Fruit fly (Drosophila melanogaster) whole organism, prepupa: ENCODE results near the gene alpha-Est4.

Experiments used
- Blimp-1 ChIP-seq: fragments of 200-800 bp; sonication (Bioruptor generic); optimal IDR thresholded peaks from 3 replicates; lab custom pipeline; 2017; ENCODE audit warnings: missing biosample characterization, missing genetic modification characterization, mild to moderate bottlenecking, moderate library complexity, missing genetic modification reagents
- CG10631 ChIP-seq: fragments of 200-800 bp; sonication (Bioruptor generic); optimal IDR thresholded peaks from 2 replicates; lab custom pipeline; 2016; ENCODE audit warnings: missing biosample characterization, missing genetic modification characterization
- CG11294 ChIP-seq: fragments of 200-800 bp; sonication (Bioruptor generic); IDR thresholded peaks from 2 replicates; pipeline ENCODE4 v1.3.6; 2022; ENCODE audit warnings: missing biosample characterization, missing genetic modification characterization
- CG11762 ChIP-seq: fragments of 200-800 bp; sonication (Bioruptor generic); optimal IDR thresholded peaks from 3 replicates; lab custom pipeline; 2016; ENCODE audit warnings: missing biosample characterization, missing genetic modification characterization; ENCODE audit not compliant: insufficient read depth
- CG16779 ChIP-seq: fragments of 200-800 bp; sonication (Bioruptor generic); optimal IDR thresholded peaks from 3 replicates; lab custom pipeline; 2017; ENCODE audit warnings: missing biosample characterization, mild to moderate bottlenecking, missing genetic modification characterization
- CG3032 ChIP-seq: fragments of 200-800 bp; optimal IDR thresholded peaks from 2 replicates; lab custom pipeline; 2019; ENCODE audit warnings: missing biosample characterization, mild to moderate bottlenecking, missing genetic modification characterization, moderate library complexity
- CG31627 ChIP-seq: fragments of 200-800 bp; sonication (Bioruptor generic); optimal IDR thresholded peaks from 3 replicates; lab custom pipeline; 2016; ENCODE audit warnings: missing biosample characterization, missing genetic modification characterization
- CG6276 ChIP-seq: fragments of 200-800 bp; sonication (Bioruptor generic); optimal IDR thresholded peaks from 2 replicates; lab custom pipeline; 2017; ENCODE audit warnings: missing biosample characterization, mild to moderate bottlenecking, missing genetic modification characterization
- CG6792 ChIP-seq: fragments of 200-800 bp; sonication (Bioruptor generic); optimal IDR thresholded peaks from 3 replicates; lab custom pipeline; 2016; ENCODE audit warnings: missing biosample characterization, missing genetic modification characterization
- CG6854 ChIP-seq: fragments of 200-800 bp; sonication (Bioruptor generic); optimal IDR thresholded peaks from 2 replicates; lab custom pipeline; 2017; ENCODE audit warnings: missing biosample characterization, mild to moderate bottlenecking, missing genetic modification characterization
- CG7368 ChIP-seq: fragments of 200-800 bp; sonication (Bioruptor generic); optimal IDR thresholded peaks from 3 replicates; lab custom pipeline; 2016; ENCODE audit warnings: missing biosample characterization, missing genetic modification characterization
- CG8119 ChIP-seq: fragments of 200-800 bp; sonication (Bioruptor generic); IDR thresholded peaks from 3 replicates; pipeline ENCODE4 v1.3.6; 2022; ENCODE audit warnings: missing biosample characterization, missing genetic modification characterization
- CG9139 ChIP-seq: fragments of 200-800 bp; sonication (Bioruptor generic); optimal IDR thresholded peaks from 3 replicates; lab custom pipeline; 2017; ENCODE audit warnings: missing biosample characterization, mild to moderate bottlenecking, missing genetic modification characterization
- Eip75B ChIP-seq: fragments of 200-800 bp; sonication (Bioruptor generic); optimal IDR thresholded peaks from 3 replicates; lab custom pipeline; 2016; ENCODE audit warnings: missing biosample characterization, missing genetic modification characterization
- Eip78C ChIP-seq: fragments of 200-800 bp; sonication (Bioruptor generic); peaks from one replicate; lab custom pipeline; 2016; ENCODE audit warnings: missing biosample characterization, missing genetic modification characterization
- Eip93F ChIP-seq: fragments of 200-800 bp; sonication (Bioruptor generic); optimal IDR thresholded peaks from 2 replicates; lab custom pipeline; 2016; ENCODE audit warnings: missing biosample characterization, mild to moderate bottlenecking, missing genetic modification characterization
- Gug ChIP-seq: fragments of 200-800 bp; sonication (Bioruptor generic); IDR thresholded peaks from 2 replicates; pipeline ENCODE4 v1.3.6; 2022; ENCODE audit warnings: missing biosample characterization, missing genetic modification characterization
- Hr38 ChIP-seq: sonication (Bioruptor generic); optimal IDR thresholded peaks from 2 replicates; lab custom pipeline; 2016; ENCODE audit warnings: missing biosample characterization, missing genetic modification characterization
- Hr39 ChIP-seq: fragments of 200-800 bp; sonication (Bioruptor generic); optimal IDR thresholded peaks from 2 replicates; lab custom pipeline; 2016; ENCODE audit warnings: missing biosample characterization, missing genetic modification characterization
- Hr4 ChIP-seq: fragments of 200-800 bp; sonication (Bioruptor generic); optimal IDR thresholded peaks from 3 replicates; lab custom pipeline; 2016; ENCODE audit warnings: missing biosample characterization, missing genetic modification characterization
- Lpt ChIP-seq: fragments of 200-800 bp; sonication (Bioruptor generic); optimal IDR thresholded peaks from 3 replicates; lab custom pipeline; 2016; ENCODE audit warnings: missing biosample characterization, missing genetic modification characterization
- Met ChIP-seq: fragments of 200-800 bp; sonication (Bioruptor generic); optimal IDR thresholded peaks from 3 replicates; lab custom pipeline; 2016; ENCODE audit warnings: missing biosample characterization, missing genetic modification characterization
- Smox ChIP-seq: fragments of 200-800 bp; sonication (Bioruptor generic); optimal IDR thresholded peaks from 3 replicates; lab custom pipeline; 2016; ENCODE audit warnings: missing biosample characterization, missing genetic modification characterization
- Sox14 ChIP-seq: fragments of 200-800 bp; sonication (Bioruptor generic); optimal IDR thresholded peaks from 3 replicates; lab custom pipeline; 2016; ENCODE audit warnings: missing biosample characterization, missing genetic modification characterization
- Sox15 ChIP-seq: fragments of 200-800 bp; sonication (Bioruptor generic); optimal IDR thresholded peaks from 3 replicates; lab custom pipeline; 2016; ENCODE audit warnings: missing biosample characterization, missing genetic modification characterization
- achi ChIP-seq: fragments of 200-800 bp; sonication (Bioruptor generic); optimal IDR thresholded peaks from 3 replicates; lab custom pipeline; 2016; ENCODE audit warnings: missing biosample characterization, missing genetic modification characterization
- acj6 ChIP-seq: fragments of 200-800 bp; sonication (Bioruptor generic); optimal IDR thresholded peaks from 3 replicates; lab custom pipeline; 2016; ENCODE audit warnings: missing biosample characterization, missing genetic modification characterization
- dac ChIP-seq: fragments of 200-800 bp; sonication (Bioruptor generic); optimal IDR thresholded peaks from 2 replicates; lab custom pipeline; 2017; ENCODE audit warnings: missing biosample characterization, mild to moderate bottlenecking, missing genetic modification characterization
- eg ChIP-seq: fragments of 200-800 bp; sonication (Bioruptor generic); IDR thresholded peaks from 3 replicates; pipeline ENCODE4 v1.3.6; 2022; ENCODE audit warnings: missing biosample characterization, missing genetic modification characterization
- esn ChIP-seq: fragments of 200-800 bp; sonication (Bioruptor generic); optimal IDR thresholded peaks from 2 replicates; lab custom pipeline; 2016; ENCODE audit warnings: missing biosample characterization, mild to moderate bottlenecking, missing genetic modification characterization, moderate library complexity
- fd59A ChIP-seq: fragments of 200-800 bp; sonication (Bioruptor generic); optimal IDR thresholded peaks from 2 replicates; lab custom pipeline; 2017; ENCODE audit warnings: missing biosample characterization, mild to moderate bottlenecking, missing genetic modification characterization, missing genetic modification reagents
- fkh ChIP-seq: fragments of 200-800 bp; sonication (Bioruptor generic); optimal IDR thresholded peaks from 3 replicates; lab custom pipeline; 2017; ENCODE audit warnings: missing biosample characterization, mild to moderate bottlenecking, missing genetic modification characterization, moderate library complexity
- net ChIP-seq: fragments of 200-800 bp; sonication (Bioruptor generic); optimal IDR thresholded peaks from 3 replicates; lab custom pipeline; 2016; ENCODE audit warnings: missing biosample characterization, missing genetic modification characterization
- pdm3 ChIP-seq: fragments of 200-800 bp; sonication (Bioruptor generic); optimal IDR thresholded peaks from 3 replicates; lab custom pipeline; 2016; ENCODE audit warnings: missing biosample characterization, missing genetic modification characterization
- svp ChIP-seq: fragments of 200-800 bp; sonication (Bioruptor generic); peaks from one replicate; lab custom pipeline; 2016; ENCODE audit warnings: missing biosample characterization, missing genetic modification characterization
- topi ChIP-seq: fragments of 200-800 bp; sonication (Bioruptor generic); optimal IDR thresholded peaks from 3 replicates; lab custom pipeline; 2016; ENCODE audit warnings: missing biosample characterization, missing genetic modification characterization
- vri ChIP-seq: fragments of 200-800 bp; sonication (Bioruptor generic); optimal IDR thresholded peaks from 3 replicates; lab custom pipeline; 2016; ENCODE audit warnings: missing biosample characterization, mild to moderate bottlenecking, missing genetic modification characterization

alpha-Est4 gene

dm6 chr3R:7506314-7506988, 32.0 kb downstream of the alpha-Est4 start (continued):
- TF ChIP-seq Eip75B (GFP tag; lab: Kevin White, UChicago): no peak
- no peak for TF ChIP-seq CG9139 (GFP tag; lab: Kevin White, UChicago)
- TF ChIP-seq acj6: peak; percentile 37
- no peak for TF ChIP-seq Sox15 (GFP tag; lab: Kevin White, UChicago)
- peak; percentile 27 for TF ChIP-seq CG31627 (GFP tag; lab: Kevin White, UChicago)
- TF ChIP-seq CG8119: no peak
- no peak for TF ChIP-seq dac (GFP tag; lab: Kevin White, UChicago)
- peak; percentile 64 for TF ChIP-seq Hr4 (GFP tag; lab: Kevin White, UChicago)
- no peak; the same call in 2 of the 3 replicates for TF ChIP-seq eg (GFP tag; lab: Robert Waterston, UW)
- no peak for TF ChIP-seq CG11762 (GFP tag; lab: Kevin White, UChicago)
- TF ChIP-seq CG11294 (GFP tag; lab: Robert Waterston, UW): peak; percentile 44; the same call in 1 of the 2 replicates
- TF ChIP-seq Blimp-1 (GFP tag; lab: Kevin White, UChicago): no peak
- TF ChIP-seq CG3032 (tag; lab: Kevin White, UChicago): no peak
- peak; percentile 1 for TF ChIP-seq CG6792
- TF ChIP-seq Met (GFP tag; lab: Kevin White, UChicago): peak; percentile 29
- TF ChIP-seq Eip78C (GFP tag; lab: Kevin White, UChicago): peak; percentile 73
- no peak for TF ChIP-seq fd59A (GFP tag; lab: Kevin White, UChicago)
- no peak for TF ChIP-seq Hr38 (GFP tag; lab: Kevin White, UChicago)
- no peak for TF ChIP-seq Smox (GFP tag; lab: Kevin White, UChicago)
- TF ChIP-seq Sox14 (GFP tag; lab: Kevin White, UChicago): peak; percentile 20
- no peak for TF ChIP-seq net (GFP tag; lab: Kevin White, UChicago)
- TF ChIP-seq Hr39 (GFP tag; lab: Kevin White, UChicago): peak; percentile 41
- no peak for TF ChIP-seq CG7368 (GFP tag; lab: Kevin White, UChicago)
- peak; percentile 15 for TF ChIP-seq esn (GFP tag; lab: Kevin White, UChicago)
- TF ChIP-seq Eip93F (GFP tag; lab: Kevin White, UChicago): no peak
- TF ChIP-seq Gug (GFP tag; lab: Robert Waterston, UW): 0 out of 2 replicates have a peak, but pooled peaks have one; percentile 16
- peak; percentile 86 for TF ChIP-seq fkh (GFP tag; lab: Kevin White, UChicago)
- no peak for TF ChIP-seq Lpt (GFP tag; lab: Kevin White, UChicago)
- peak; percentile 18 for TF ChIP-seq CG6276 (GFP tag; lab: Kevin White, UChicago)
- TF ChIP-seq pdm3 (GFP tag; lab: Kevin White, UChicago): peak; percentile 45

- no peak for TF ChIP-seq Eip93F (GFP tag; lab: Kevin White, UChicago)
- TF ChIP-seq CG3032 (tag; lab: Kevin White, UChicago): no peak
- no peak for TF ChIP-seq Hr38 (GFP tag; lab: Kevin White, UChicago)
- TF ChIP-seq CG10631 (GFP tag; lab: Kevin White, UChicago): no peak
- TF ChIP-seq net (GFP tag; lab: Kevin White, UChicago): no peak
- peak; percentile 84 for TF ChIP-seq svp
- peak; percentile 28 for TF ChIP-seq fkh (GFP tag; lab: Kevin White, UChicago)
- no peak for TF ChIP-seq topi (GFP tag; lab: Kevin White, UChicago)
- no peak for TF ChIP-seq CG16779
- TF ChIP-seq vri (GFP tag; lab: Kevin White, UChicago): peak; percentile 72
- no peak for TF ChIP-seq CG6854 (GFP tag; lab: Kevin White, UChicago)
- no peak for TF ChIP-seq Blimp-1 (GFP tag; lab: Kevin White, UChicago)
- no peak for TF ChIP-seq achi (GFP tag; lab: Kevin White, UChicago)
Measured at dm6 chr3R:7504989-7505761, 33.2 kb downstream of the alpha-Est4 start, which contains the start of gene alpha-Est9. Gene alpha-Est9, minus strand, starts transcription at chr3R:7505098.
